Worm (Caenorhabditis elegans) whole organism, midembryonic: ENCODE data around the gene F41C3.7.

Experiments used
- cog-1 ChIP-seq: sonication (generic microtip); optimal IDR thresholded peaks from 2 replicates; lab custom pipeline; 2016; ENCODE audit warnings: missing genetic modification characterization, missing compliant biosample characterization
- flt-1 ChIP-seq: fragments of 200-800 bp; sonication (Bioruptor generic); IDR thresholded peaks from 2 replicates; pipeline ENCODE4 v1.3.6; 2022; ENCODE audit warnings: missing genetic modification characterization, missing compliant biosample characterization
- klf-2 ChIP-seq: fragments of 200-800 bp; sonication (Bioruptor generic); conservative IDR thresholded peaks from 2 replicates; pipeline ENCODE4 v1.3.6; 2022; ENCODE audit warnings: missing genetic modification reagents, missing genetic modification characterization, missing compliant biosample characterization
- med-1 ChIP-seq: sonication (generic microtip); optimal IDR thresholded peaks from 2 replicates; lab custom pipeline; 2017; ENCODE audit warnings: missing genetic modification characterization, mild to moderate bottlenecking, missing compliant biosample characterization, antibody characterized with exemption, missing genetic modification reagents; ENCODE audit not compliant: insufficient read depth
- tab-1 ChIP-seq: fragments of 200-800 bp; sonication (Bioruptor generic); IDR thresholded peaks from 2 replicates; pipeline ENCODE4 v1.3.6; 2022; ENCODE audit warnings: missing genetic modification characterization, missing compliant biosample characterization
- ztf-23 ChIP-seq: fragments of 200-800 bp; sonication (Bioruptor generic); IDR thresholded peaks from 2 replicates; pipeline ENCODE4 v1.3.6; 2022; ENCODE audit warnings: missing genetic modification reagents, missing genetic modification characterization, missing compliant biosample characterization
- ztf-29 ChIP-seq: fragments of 200-800 bp; sonication (Bioruptor generic); IDR thresholded peaks from 2 replicates; pipeline ENCODE4 v1.3.6; 2022; ENCODE audit warnings: missing genetic modification reagents, missing genetic modification characterization, missing compliant biosample characterization

DNA sequence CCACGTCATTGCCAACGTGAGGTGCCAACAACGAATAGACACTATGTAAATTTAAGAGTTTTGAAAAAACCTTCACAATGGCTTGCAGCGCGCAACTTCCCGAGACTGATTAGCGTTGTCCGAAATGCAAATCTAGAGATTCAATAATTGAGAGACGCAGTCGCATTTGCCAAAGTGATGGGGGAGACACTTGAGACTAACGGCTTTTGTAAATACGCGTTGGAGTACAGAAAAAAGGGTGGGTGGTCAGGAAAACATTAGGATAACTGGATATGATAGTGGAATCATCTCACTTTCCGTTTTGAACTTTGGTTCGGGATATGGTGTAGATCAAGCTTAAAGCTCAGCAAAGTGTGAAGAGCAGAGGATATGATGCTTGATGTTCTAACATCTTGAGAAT lies 49.9 kb downstream of the F41C3.7 start:
- TF ChIP-seq cog-1 (no peak), ztf-23 (GFP tag; lab: Robert Waterston, UW) (no peak), med-1 (no peak), flt-1 (GFP tag; lab: Robert Waterston, UW) (no peak), ztf-29 (GFP tag; lab: Robert Waterston, UW) (no peak), tab-1 (no peak), klf-2 (no peak)
